Worm (Caenorhabditis elegans): ENCODE data around the gene C26F1.3.

ce11 chrV:7760174-7760573, 16.9 kb upstream of the C26F1.3 start, which contains the start of gene hint-3:
- TF ChIP-seq cebp-2 (GFP tag; IDR thresholded peaks at IDR 0.05) (no peak), nhr-120 (GFP tag; IDR thresholded peaks at IDR 0.05) (no peak), ama-1 (optimal IDR thresholded peaks at IDR 0.05) (no peak), ama-1 (GFP tag; optimal IDR thresholded peaks at IDR 0.05) (no peak), xnd-1 (tag; optimal IDR thresholded peaks at IDR 0.05) (no peak), attf-3 (GFP tag; conservative IDR thresholded peaks at IDR 0.05) (no peak), tlf-1 (GFP tag; optimal IDR thresholded peaks at IDR 0.05) (no peak), pha-4 (tag; optimal IDR thresholded peaks at IDR 0.05) (no peak), let-607 (tag; optimal IDR thresholded peaks at IDR 0.05) (no peak), sdz-38 (tag; optimal IDR thresholded peaks at IDR 0.05) (no peak), zfh-2 (GFP tag; conservative IDR thresholded peaks at IDR 0.05) (no peak), mes-4 (tag; optimal IDR thresholded peaks at IDR 0.05) (no peak), unc-130 (GFP tag; optimal IDR thresholded peaks at IDR 0.05) (no peak)

All from whole organism, young adult.